Worm (Caenorhabditis elegans) whole organism, L4 larva: Measurements from ENCODE around the gene D2023.1.

ENCODE experiments used
- F10B5.3 ChIP-seq: sonication (generic microtip); optimal IDR thresholded peaks from 2 replicates; lab custom pipeline; 2016; ENCODE audit warnings: mild to moderate bottlenecking, missing genetic modification characterization, missing compliant biosample characterization
- F37D6.2 ChIP-seq: sonication (generic microtip); optimal IDR thresholded peaks from 2 replicates; lab custom pipeline; 2016; ENCODE audit warnings: mild to moderate bottlenecking, missing genetic modification characterization, missing compliant biosample characterization
- F49E8.2 ChIP-seq: sonication (generic microtip); optimal IDR thresholded peaks from 2 replicates; lab custom pipeline; 2016; ENCODE audit warnings: missing compliant biosample characterization, mild to moderate bottlenecking, missing genetic modification characterization, borderline replicate concordance
- R02D3.7 ChIP-seq: fragments of 150-350 bp; sonication (generic microtip); optimal IDR thresholded peaks from 3 replicates; lab custom pipeline; 2014; ENCODE audit warnings: missing biosample characterization, missing genetic modification characterization
- Y105C5A.15 ChIP-seq: fragments of 200-800 bp; sonication (Bioruptor generic); IDR thresholded peaks from 2 replicates; pipeline ENCODE4 v1.3.6; 2022; ENCODE audit warnings: missing genetic modification characterization, missing compliant biosample characterization
- Y48G9A.11 ChIP-seq: fragments of 200-800 bp; sonication (Bioruptor generic); IDR thresholded peaks from 2 replicates; pipeline ENCODE4 v1.3.6; 2022; ENCODE audit warnings: missing genetic modification reagents, missing genetic modification characterization, missing compliant biosample characterization
- Y5F2A.4 ChIP-seq: fragments of 200-800 bp; sonication (Bioruptor generic); optimal IDR thresholded peaks from 2 replicates; lab custom pipeline; 2018; ENCODE audit warnings: mild to moderate bottlenecking, missing genetic modification characterization, missing compliant biosample characterization
- Y75B8A.6 ChIP-seq: fragments of 200-800 bp; sonication (Bioruptor generic); IDR thresholded peaks from 2 replicates; pipeline ENCODE4 v1.3.6; 2022; ENCODE audit warnings: missing genetic modification reagents, missing genetic modification characterization, missing compliant biosample characterization
- arid-1 ChIP-seq: fragments of 200-800 bp; sonication (Bioruptor generic); conservative IDR thresholded peaks from 2 replicates; pipeline ENCODE4 v1.3.6; 2022; ENCODE audit warnings: missing genetic modification reagents, missing genetic modification characterization, missing compliant biosample characterization
- ceh-28 ChIP-seq: fragments of 150-350 bp; optimal IDR thresholded peaks from 2 replicates; lab custom pipeline; 2014; ENCODE audit warnings: missing biosample characterization, missing genetic modification reagents, missing genetic modification characterization
- ceh-62 ChIP-seq: sonication (generic microtip); optimal IDR thresholded peaks from 2 replicates; lab custom pipeline; 2017; ENCODE audit warnings: missing biosample characterization, missing genetic modification characterization
- ctbp-1 ChIP-seq: fragments of 200-800 bp; sonication (Bioruptor generic); IDR thresholded peaks from 2 replicates; pipeline ENCODE4 v1.3.6; 2022; ENCODE audit warnings: missing genetic modification reagents, missing genetic modification characterization, missing compliant biosample characterization
- daf-16 ChIP-seq, 3 experiments: sonication (generic microtip); optimal IDR thresholded peaks; 2 replicates each; lab custom pipeline; 2016 to 2017; ENCODE audit warnings: missing genetic modification characterization in 3 of 3, missing genetic modification reagents in 3 of 3, mild to moderate bottlenecking in 2 of 3, missing compliant biosample characterization in 2 of 3, missing biosample characterization in 1 of 3, moderate library complexity in 1 of 3
- daf-8 ChIP-seq: fragments of 200-800 bp; sonication (Bioruptor generic); IDR thresholded peaks from 2 replicates; pipeline ENCODE4 v1.3.6; 2022; ENCODE audit warnings: missing genetic modification characterization, missing compliant biosample characterization
- dmd-6 ChIP-seq: fragments of 200-800 bp; sonication (Bioruptor generic); IDR thresholded peaks from 2 replicates; pipeline ENCODE4 v1.3.6; 2022; ENCODE audit warnings: missing genetic modification reagents, missing genetic modification characterization, missing compliant biosample characterization
- dve-1 ChIP-seq: sonication (generic microtip); optimal IDR thresholded peaks from 2 replicates; lab custom pipeline; 2017; ENCODE audit warnings: antibody characterized with exemption, mild to moderate bottlenecking, missing genetic modification characterization, missing compliant biosample characterization; ENCODE audit not compliant: insufficient read depth
- fkh-10 ChIP-seq: fragments of 150-350 bp; optimal IDR thresholded peaks from 2 replicates; lab custom pipeline; 2014; ENCODE audit warnings: missing biosample characterization, missing genetic modification reagents, missing genetic modification characterization
- hlh-11 ChIP-seq: fragments of 200-800 bp; sonication (Bioruptor generic); optimal IDR thresholded peaks from 2 replicates; lab custom pipeline; 2018; ENCODE audit warnings: mild to moderate bottlenecking, missing genetic modification characterization, missing compliant biosample characterization
- hlh-30 ChIP-seq: sonication (generic microtip); optimal IDR thresholded peaks from 2 replicates; lab custom pipeline; 2017; ENCODE audit warnings: antibody characterized with exemption, mild to moderate bottlenecking, missing genetic modification characterization, missing compliant biosample characterization; ENCODE audit not compliant: insufficient read depth
- lim-7 ChIP-seq: fragments of 200-800 bp; sonication (Bioruptor generic); IDR thresholded peaks from 2 replicates; pipeline ENCODE4 v1.3.6; 2022; ENCODE audit warnings: missing genetic modification characterization, missing compliant biosample characterization
- lin-13 ChIP-seq: fragments of 150-350 bp; optimal IDR thresholded peaks from 2 replicates; lab custom pipeline; 2014; ENCODE audit warnings: missing biosample characterization, missing genetic modification reagents, missing genetic modification characterization
- lin-29 ChIP-seq: fragments of 200-800 bp; sonication (Bioruptor generic); IDR thresholded peaks from 2 replicates; pipeline ENCODE4 v1.3.6; 2022; ENCODE audit warnings: missing genetic modification reagents, missing genetic modification characterization, missing compliant biosample characterization
- lin-39 ChIP-seq: fragments of 150-350 bp; optimal IDR thresholded peaks from 2 replicates; lab custom pipeline; 2014; ENCODE audit warnings: missing biosample characterization, missing genetic modification reagents, missing genetic modification characterization
- lsy-2 ChIP-seq, 2 experiments: fragments of 150-350 bp in 1 of 2; sonication (generic microtip) in 1 of 2; optimal IDR thresholded peaks; 2 replicates each; lab custom pipeline; 2014 to 2017; ENCODE audit warnings: missing biosample characterization in 2 of 2, missing genetic modification characterization in 2 of 2
- mdl-1 ChIP-seq, 2 experiments: fragments of 150-350 bp in 1 of 2; sonication (generic microtip) in 1 of 2; optimal IDR thresholded peaks; 2 replicates each; lab custom pipeline; 2014 to 2017; ENCODE audit warnings: missing biosample characterization in 2 of 2, missing genetic modification characterization in 2 of 2
- mdt-29 ChIP-seq: fragments of 200-800 bp; sonication (Bioruptor generic); IDR thresholded peaks from 2 replicates; pipeline ENCODE4 v1.3.6; 2022; ENCODE audit warnings: missing genetic modification reagents, missing genetic modification characterization, missing compliant biosample characterization
- mxl-2 ChIP-seq: fragments of 200-800 bp; sonication (Bioruptor generic); conservative IDR thresholded peaks from 2 replicates; pipeline ENCODE4 v1.3.6; 2022; ENCODE audit warnings: missing genetic modification reagents, missing genetic modification characterization, missing compliant biosample characterization
- nhr-10 ChIP-seq: fragments of 150-350 bp; optimal IDR thresholded peaks from 2 replicates; lab custom pipeline; 2014; ENCODE audit warnings: missing biosample characterization, missing genetic modification characterization
- nhr-11 ChIP-seq: fragments of 150-350 bp; optimal IDR thresholded peaks from 2 replicates; lab custom pipeline; 2014; ENCODE audit warnings: missing biosample characterization, missing genetic modification characterization
- nhr-28 ChIP-seq: fragments of 150-350 bp; optimal IDR thresholded peaks from 2 replicates; lab custom pipeline; 2014; ENCODE audit warnings: missing biosample characterization, missing genetic modification characterization
- nhr-41 ChIP-seq: fragments of 200-800 bp; sonication (Bioruptor generic); IDR thresholded peaks from 2 replicates; pipeline ENCODE4 v1.3.6; 2022; ENCODE audit warnings: missing genetic modification reagents, missing genetic modification characterization, missing compliant biosample characterization
- nhr-48 ChIP-seq: sonication (generic microtip); optimal IDR thresholded peaks from 2 replicates; lab custom pipeline; 2016; ENCODE audit warnings: mild to moderate bottlenecking, missing genetic modification characterization, missing compliant biosample characterization
- nhr-6 ChIP-seq: fragments of 150-350 bp; optimal IDR thresholded peaks from 2 replicates; lab custom pipeline; 2014; ENCODE audit warnings: missing biosample characterization, missing genetic modification characterization
- nhr-76 ChIP-seq: fragments of 150-350 bp; optimal IDR thresholded peaks from 2 replicates; lab custom pipeline; 2014; ENCODE audit warnings: missing biosample characterization, missing genetic modification characterization
- nhr-77 ChIP-seq: fragments of 150-350 bp; optimal IDR thresholded peaks from 2 replicates; lab custom pipeline; 2014; ENCODE audit warnings: missing biosample characterization, missing genetic modification characterization
- pha-4 ChIP-seq, 2 experiments: fragments of 150-350 bp in 1 of 2; fragments of 200-800 bp in 1 of 2; sonication (Bioruptor generic) in 1 of 2; IDR thresholded peaks in 1 of 2; optimal IDR thresholded peaks in 1 of 2; 2 replicates each; pipeline versions ENCODE4 v1.3.6 to Lab custom; 2014 to 2022; ENCODE audit warnings: missing genetic modification characterization in 2 of 2, missing genetic modification reagents in 2 of 2, missing biosample characterization in 1 of 2, missing compliant biosample characterization in 1 of 2
- php-3 ChIP-seq: fragments of 200-800 bp; sonication (Bioruptor generic); IDR thresholded peaks from 2 replicates; pipeline ENCODE4 v1.3.6; 2022; ENCODE audit warnings: missing genetic modification reagents, missing genetic modification characterization, missing compliant biosample characterization
- rbr-2 ChIP-seq: sonication (generic microtip); optimal IDR thresholded peaks from 2 replicates; lab custom pipeline; 2016; ENCODE audit warnings: missing genotype, missing genetic modification characterization, missing compliant biosample characterization
- saeg-2 ChIP-seq: fragments of 200-800 bp; sonication (Bioruptor generic); IDR thresholded peaks from 2 replicates; pipeline ENCODE4 v1.3.6; 2022; ENCODE audit warnings: missing genetic modification reagents, missing genetic modification characterization, missing compliant biosample characterization
- set-16 ChIP-seq: fragments of 200-800 bp; sonication (Bioruptor generic); IDR thresholded peaks from 2 replicates; pipeline ENCODE4 v1.3.6; 2022; ENCODE audit warnings: missing genetic modification reagents, missing genetic modification characterization, missing compliant biosample characterization
- snpc-1.2 ChIP-seq: fragments of 200-800 bp; sonication (Bioruptor generic); IDR thresholded peaks from 2 replicates; pipeline ENCODE4 v1.3.6; 2022; ENCODE audit warnings: missing genetic modification reagents, missing genetic modification characterization, missing compliant biosample characterization
- spr-1 ChIP-seq: sonication (generic microtip); optimal IDR thresholded peaks from 2 replicates; lab custom pipeline; 2016; ENCODE audit warnings: mild to moderate bottlenecking, missing genetic modification characterization, missing compliant biosample characterization
- spr-3 ChIP-seq: fragments of 200-800 bp; sonication (Bioruptor generic); optimal IDR thresholded peaks from 2 replicates; lab custom pipeline; 2018; ENCODE audit warnings: mild to moderate bottlenecking, missing genetic modification characterization, missing compliant biosample characterization
- tra-1 ChIP-seq: fragments of 200-800 bp; sonication (Bioruptor generic); IDR thresholded peaks from 2 replicates; pipeline ENCODE4 v1.3.6; 2022; ENCODE audit warnings: missing genetic modification reagents, missing genetic modification characterization, missing compliant biosample characterization
- unc-130 ChIP-seq: sonication (generic microtip); optimal IDR thresholded peaks from 2 replicates; lab custom pipeline; 2016; ENCODE audit warnings: missing genetic modification reagents, missing genetic modification characterization, missing compliant biosample characterization
- unc-62 ChIP-seq, 3 experiments: fragments of 150-350 bp in 1 of 3; sonication (generic microtip); optimal IDR thresholded peaks in 2 of 3; peaks in 1 of 3; 1 replicate in 1 of 3; 2 replicates in 2 of 3; lab custom pipeline; 2014 to 2017; ENCODE audit warnings: missing biosample characterization in 3 of 3, missing genetic modification characterization in 3 of 3, missing genetic modification reagents in 3 of 3, missing genotype in 1 of 3
- zfp-2 ChIP-seq: sonication (generic microtip); optimal IDR thresholded peaks from 2 replicates; lab custom pipeline; 2016; ENCODE audit warnings: mild to moderate bottlenecking, missing genetic modification characterization, missing compliant biosample characterization
- zfp-3 ChIP-seq: fragments of 200-800 bp; sonication (Bioruptor generic); conservative IDR thresholded peaks from 2 replicates; pipeline ENCODE4 v1.3.6; 2022; ENCODE audit warnings: missing genetic modification reagents, missing genetic modification characterization, missing compliant biosample characterization

The D2023.1 gene

DNA sequence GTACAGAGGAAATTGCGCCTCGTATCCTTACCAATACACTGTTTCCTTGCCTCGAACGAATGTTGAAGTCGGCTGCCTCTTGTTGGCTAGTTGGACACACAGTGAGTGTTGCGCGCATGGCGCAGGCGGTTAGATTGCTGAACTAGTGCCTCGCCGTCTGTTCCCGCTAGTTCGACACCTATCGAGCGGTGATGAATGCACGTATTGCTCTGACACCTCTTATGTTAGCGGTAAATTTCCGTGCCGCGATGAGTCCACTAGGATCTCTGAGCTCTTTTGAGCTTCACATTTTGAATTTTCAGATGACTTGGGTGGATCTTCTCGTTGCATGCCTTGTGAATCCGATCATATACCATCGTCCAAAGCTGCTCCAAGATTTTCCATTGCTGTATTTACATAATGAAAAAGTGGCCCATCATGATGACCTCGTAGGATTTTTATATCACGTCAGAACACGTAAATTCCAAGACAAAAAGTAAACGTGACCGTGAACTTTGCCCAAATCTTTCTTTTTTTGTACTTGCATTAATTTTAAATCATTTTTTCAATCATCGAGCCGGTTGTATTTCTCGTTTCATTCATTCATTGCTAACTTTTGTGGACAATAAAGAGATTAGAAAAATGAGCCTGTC lies 6.4 kb upstream of the D2023.1 start, which contains the start of gene F55A11.11:
Gene F55A11.11, plus strand, starts transcription at position 341 of the 632 bp plus-strand sequence.
- TF ChIP-seq mdl-1 (tag; optimal IDR thresholded peaks at IDR 0.05; lab: Kevin White, UChicago) = peak; percentile 6 to 33
- TF ChIP-seq F37D6.2 (tag; lab: Kevin White, UChicago) = peak; percentile 53
- TF ChIP-seq lin-29 (GFP tag; lab: Robert Waterston, UW) = peak; percentile 86
- TF ChIP-seq nhr-48 = peak; percentile 80
- peak; percentile 58 for TF ChIP-seq nhr-11 (tag; lab: Kevin White, UChicago)
- peak; percentile 94 for TF ChIP-seq arid-1 (GFP tag; lab: Robert Waterston, UW)
- TF ChIP-seq rbr-2 (tag; lab: Kevin White, UChicago) = peak; percentile 84
- peak; percentile 50 for TF ChIP-seq nhr-28 (tag; lab: Kevin White, UChicago)
- peak; percentile 98 for TF ChIP-seq daf-8 (GFP tag; lab: Robert Waterston, UW)
- TF ChIP-seq unc-62 (GFP tag; optimal IDR thresholded peaks at IDR 0.05 in 1 of 2; lab: Kevin White, UChicago) = peak in 1 of 2 experiments; percentile 95
- TF ChIP-seq unc-62 (tag; optimal IDR thresholded peaks at IDR 0.05; lab: Kevin White, UChicago) = no peak
- TF ChIP-seq spr-3 = peak; percentile 79
- TF ChIP-seq pha-4 (GFP tag; IDR thresholded peaks at IDR 0.05; lab: Robert Waterston, UW) = peak; percentile 97
- no peak for TF ChIP-seq pha-4 (tag; optimal IDR thresholded peaks at IDR 0.05; lab: Kevin White, UChicago)
- peak; percentile 77 to 97 for TF ChIP-seq daf-16 (GFP tag; optimal IDR thresholded peaks at IDR 0.05; lab: Kevin White, UChicago)
- peak; percentile 71 for TF ChIP-seq daf-16 (tag; optimal IDR thresholded peaks at IDR 0.05; lab: Kevin White, UChicago)
- TF ChIP-seq zfp-2 (tag; lab: Kevin White, UChicago) = peak; percentile 66
- peak; percentile 95 for TF ChIP-seq ctbp-1 (GFP tag; lab: Robert Waterston, UW)
- TF ChIP-seq nhr-77 = peak; percentile 12
- peak; percentile 38 for TF ChIP-seq R02D3.7 (tag; lab: Kevin White, UChicago)
- TF ChIP-seq tra-1 (GFP tag; lab: Robert Waterston, UW) = peak; percentile 94
- peak; percentile 22 for TF ChIP-seq nhr-6
- TF ChIP-seq nhr-41 (GFP tag; lab: Robert Waterston, UW) = peak; percentile 97
- no peak for TF ChIP-seq lin-39
- peak; percentile 80 for TF ChIP-seq dve-1 (tag; lab: Kevin White, UChicago)
- no peak; the same call in 1 of the 2 replicates for TF ChIP-seq set-16 (GFP tag; lab: Robert Waterston, UW)
- TF ChIP-seq nhr-10 = no peak
- peak; percentile 95 for TF ChIP-seq Y105C5A.15
- peak; percentile 87 for TF ChIP-seq F49E8.2 (tag; lab: Kevin White, UChicago)
- TF ChIP-seq php-3 (GFP tag; lab: Robert Waterston, UW) = peak; percentile 93
- TF ChIP-seq F10B5.3 (tag; lab: Kevin White, UChicago) = peak; percentile 76
- TF ChIP-seq nhr-76 = no peak
- no peak for TF ChIP-seq fkh-10 (GFP tag; lab: Kevin White, UChicago)
- peak; percentile 82 for TF ChIP-seq Y75B8A.6 (GFP tag; lab: Robert Waterston, UW)
- peak; percentile 93 for TF ChIP-seq Y5F2A.4 (GFP tag; lab: Kevin White, UChicago)
- TF ChIP-seq unc-130 = peak; percentile 76
- peak; percentile 91 for TF ChIP-seq Y48G9A.11
- peak; percentile 92 for TF ChIP-seq snpc-1.2
- no peak for TF ChIP-seq ceh-28 (tag; lab: Kevin White, UChicago)
- TF ChIP-seq ceh-62 (tag; lab: Kevin White, UChicago) = no peak
- peak; percentile 64 for TF ChIP-seq hlh-30 (tag; lab: Kevin White, UChicago)
- TF ChIP-seq zfp-3 (GFP tag; lab: Robert Waterston, UW) = peak; percentile 86
- peak; percentile 87 for TF ChIP-seq lin-13 (GFP tag; lab: Kevin White, UChicago)
- peak in 1 of 2 experiments; percentile 79 for TF ChIP-seq lsy-2 (tag; optimal IDR thresholded peaks at IDR 0.05; lab: Kevin White, UChicago)
- peak; percentile 88 for TF ChIP-seq mdt-29
- TF ChIP-seq hlh-11 (tag; lab: Kevin White, UChicago) = peak; percentile 73
- TF ChIP-seq saeg-2 (GFP tag; lab: Robert Waterston, UW) = peak; percentile 91
- peak; percentile 91 for TF ChIP-seq spr-1 (tag; lab: Kevin White, UChicago)
- TF ChIP-seq dmd-6 (GFP tag; lab: Robert Waterston, UW) = peak; percentile 75
- TF ChIP-seq lim-7 (GFP tag; lab: Robert Waterston, UW) = peak; percentile 97
- TF ChIP-seq mxl-2 (GFP tag; lab: Robert Waterston, UW) = peak; percentile 80
